Fruit fly (Drosophila melanogaster) S2 (cell line): ENCODE data around the gene CG9541.

Source experiments
- CG8478 ChIP-seq: fragments of >200 bp; optimal IDR thresholded peaks from 2 replicates; lab custom pipeline; 2018
- CTCF ChIP-seq, 2 experiments: fragments of >200 bp; optimal IDR thresholded peaks; 2 replicates each; lab custom pipeline; 2018

Gene CG9541

dm6 chr2L:8949919-8950722 is 25.1 kb downstream of the CG9541 start:
- TF ChIP-seq CTCF (optimal IDR thresholded peaks at IDR 0.05; lab: Kevin White, UChicago) = no peak
- TF ChIP-seq CG8478 (lab: Kevin White, UChicago) = no peak

dm6 chr2L:8948650-8949049 is 26.6 kb downstream of the CG9541 start:
- no peak for TF ChIP-seq CG8478 (lab: Kevin White, UChicago)

- TF ChIP-seq CG8478 (lab: Kevin White, UChicago) (no peak), CTCF (optimal IDR thresholded peaks at IDR 0.05; lab: Kevin White, UChicago) (no peak)
Measured at dm6 chr2L:8947989-8948388, 27.2 kb downstream of the CG9541 start.

dm6 chr2L:8946718-8947316 is 28.4 kb downstream of the CG9541 start, which contains the start of gene CG46397:
Gene CG46397, plus strand, starts transcription at chr2L:8947266.
- no peak for TF ChIP-seq CG8478 (lab: Kevin White, UChicago)

dm6 chr2L:8943110-8943509 is 32.1 kb downstream of the CG9541 start, which contains the start of gene CG9515:
Gene CG9515, minus strand, starts transcription at chr2L:8943257.
- TF ChIP-seq CG8478 (lab: Kevin White, UChicago) (no peak), CTCF (optimal IDR thresholded peaks at IDR 0.05; lab: Kevin White, UChicago) (peak in 1 of 2 experiments; percentile 31)

- no peak for TF ChIP-seq CG8478 (lab: Kevin White, UChicago)
- TF ChIP-seq CTCF (optimal IDR thresholded peaks at IDR 0.05; lab: Kevin White, UChicago) = no peak
Measured at dm6 chr2L:8941736-8942337, 33.4 kb downstream of the CG9541 start, which contains the start of gene Argl. Gene Argl, minus strand, starts transcription at chr2L:8942105.

dm6 chr2L:8940680-8941079 is 34.5 kb downstream of the CG9541 start:
- TF ChIP-seq CTCF (optimal IDR thresholded peaks at IDR 0.05; lab: Kevin White, UChicago) (no peak), CG8478 (lab: Kevin White, UChicago) (no peak)

dm6 chr2L:8937837-8938413 is 37.3 kb downstream of the CG9541 start:
- TF ChIP-seq CG8478 (lab: Kevin White, UChicago) (no peak), CTCF (optimal IDR thresholded peaks at IDR 0.05; lab: Kevin White, UChicago) (no peak)

dm6 chr2L:8937003-8937402 is 38.2 kb downstream of the CG9541 start, which contains the start of gene Tsp29Fb:
Gene Tsp29Fb, plus strand, starts transcription at chr2L:8937390.
- TF ChIP-seq CTCF (optimal IDR thresholded peaks at IDR 0.05; lab: Kevin White, UChicago) (no peak), CG8478 (lab: Kevin White, UChicago) (no peak)

dm6 chr2L:8933710-8934242 is 41.5 kb downstream of the CG9541 start, which contains the start of gene Tsp29Fa:
Gene Tsp29Fa, plus strand, starts transcription at chr2L:8933962.
- TF ChIP-seq CTCF (optimal IDR thresholded peaks at IDR 0.05; lab: Kevin White, UChicago) (no peak), CG8478 (lab: Kevin White, UChicago) (no peak)

dm6 chr2L:8931176-8931575 is 44.1 kb downstream of the CG9541 start:
- no peak for TF ChIP-seq CTCF (optimal IDR thresholded peaks at IDR 0.05; lab: Kevin White, UChicago)
- TF ChIP-seq CG8478 (lab: Kevin White, UChicago) = no peak

- TF ChIP-seq CTCF (optimal IDR thresholded peaks at IDR 0.05; lab: Kevin White, UChicago) = no peak
- TF ChIP-seq CG8478 (lab: Kevin White, UChicago) = no peak
Measured at dm6 chr2L:8923405-8923804, 51.8 kb downstream of the CG9541 start.

- TF ChIP-seq CG8478 (lab: Kevin White, UChicago) (no peak), CTCF (optimal IDR thresholded peaks at IDR 0.05; lab: Kevin White, UChicago) (no peak)
Measured at dm6 chr2L:8921934-8922333, 53.3 kb downstream of the CG9541 start.
